Worm (Caenorhabditis elegans) whole organism, L2 larva: ENCODE data around the gene suf-1.
A peak's percentile ranks its signal among the peaks of the same experiment; 100 is the strongest.

Experiments used
- C34F6.9 ChIP-seq: fragments of 150-350 bp; optimal IDR thresholded peaks from 2 replicates; lab custom pipeline; 2014; ENCODE audit warnings: missing biosample characterization, missing genetic modification characterization
- F13H6.1 ChIP-seq: sonication (generic microtip); optimal IDR thresholded peaks from 2 replicates; lab custom pipeline; 2016; ENCODE audit warnings: missing genetic modification characterization, missing compliant biosample characterization
- R02D3.7 ChIP-seq: fragments of 150-350 bp; optimal IDR thresholded peaks from 2 replicates; lab custom pipeline; 2014; ENCODE audit warnings: missing biosample characterization, missing genetic modification characterization
- Y55F3AM.14 ChIP-seq: fragments of 200-800 bp; sonication (Bioruptor generic); optimal IDR thresholded peaks from 2 replicates; lab custom pipeline; 2018; ENCODE audit warnings: mild to moderate bottlenecking, missing genetic modification characterization, missing compliant biosample characterization
- ZK546.5 ChIP-seq: sonication (generic microtip); optimal IDR thresholded peaks from 2 replicates; lab custom pipeline; 2017; ENCODE audit warnings: missing biosample characterization, missing genetic modification characterization
- alr-1 ChIP-seq: fragments of 150-350 bp; optimal IDR thresholded peaks from 2 replicates; lab custom pipeline; 2014; ENCODE audit warnings: missing biosample characterization, missing genetic modification characterization
- aly-2 ChIP-seq: fragments of 150-350 bp; optimal IDR thresholded peaks from 2 replicates; lab custom pipeline; 2014; ENCODE audit warnings: missing biosample characterization, missing genetic modification characterization
- ama-1 ChIP-seq: fragments of 150-350 bp; optimal IDR thresholded peaks from 2 replicates; lab custom pipeline; 2018; ENCODE audit warnings: inconsistent platforms
- blmp-1 ChIP-seq: sonication (generic microtip); optimal IDR thresholded peaks from 2 replicates; lab custom pipeline; 2017; ENCODE audit warnings: missing genetic modification characterization, mild to moderate bottlenecking, missing compliant biosample characterization, antibody characterized with exemption, moderate library complexity; ENCODE audit not compliant: insufficient read depth
- ceh-16 ChIP-seq: fragments of 150-350 bp; optimal IDR thresholded peaks from 2 replicates; lab custom pipeline; 2014; ENCODE audit warnings: missing biosample characterization, missing genetic modification characterization
- ceh-82 ChIP-seq: fragments of 150-350 bp; optimal IDR thresholded peaks from 2 replicates; lab custom pipeline; 2014; ENCODE audit warnings: missing biosample characterization, missing genetic modification characterization
- crh-2 ChIP-seq: sonication (generic microtip); optimal IDR thresholded peaks from 2 replicates; lab custom pipeline; 2017; ENCODE audit warnings: missing biosample characterization, missing genetic modification characterization
- dmd-4 ChIP-seq: sonication (generic microtip); optimal IDR thresholded peaks from 2 replicates; lab custom pipeline; 2017; ENCODE audit warnings: missing biosample characterization, missing genetic modification characterization
- egl-27 ChIP-seq: sonication (generic microtip); optimal IDR thresholded peaks from 3 replicates; lab custom pipeline; 2017; ENCODE audit warnings: missing biosample characterization, missing genetic modification reagents, missing genetic modification characterization
- elt-1 ChIP-seq: fragments of 150-350 bp; optimal IDR thresholded peaks from 2 replicates; lab custom pipeline; 2014; ENCODE audit warnings: missing biosample characterization, missing genetic modification characterization
- elt-3 ChIP-seq: sonication (generic microtip); optimal IDR thresholded peaks from 2 replicates; lab custom pipeline; 2017; ENCODE audit warnings: missing biosample characterization, missing genetic modification characterization
- fos-1 ChIP-seq: fragments of 150-350 bp; optimal IDR thresholded peaks from 2 replicates; lab custom pipeline; 2014; ENCODE audit warnings: missing biosample characterization, missing genetic modification characterization
- gmeb-1 ChIP-seq: fragments of 150-350 bp; optimal IDR thresholded peaks from 2 replicates; lab custom pipeline; 2014; ENCODE audit warnings: missing biosample characterization, missing genetic modification characterization
- lin-11 ChIP-seq: fragments of 150-350 bp; sonication (generic microtip); optimal IDR thresholded peaks from 2 replicates; lab custom pipeline; 2014; ENCODE audit warnings: missing biosample characterization, missing genetic modification characterization, inconsistent platforms, mixed read lengths
- lin-13 ChIP-seq: fragments of 150-350 bp; optimal IDR thresholded peaks from 2 replicates; lab custom pipeline; 2014; ENCODE audit warnings: missing biosample characterization, missing genetic modification reagents, missing genetic modification characterization
- lin-39 ChIP-seq: fragments of 150-350 bp; optimal IDR thresholded peaks from 2 replicates; lab custom pipeline; 2014; ENCODE audit warnings: missing biosample characterization, missing genetic modification reagents, missing genetic modification characterization
- lsy-2 ChIP-seq, 2 experiments: fragments of 150-350 bp in 1 of 2; sonication (generic microtip) in 1 of 2; optimal IDR thresholded peaks; 2 replicates each; lab custom pipeline; 2014 to 2017; ENCODE audit warnings: missing biosample characterization in 2 of 2, missing genetic modification characterization in 2 of 2
- mab-5 ChIP-seq: fragments of 150-350 bp; optimal IDR thresholded peaks from 2 replicates; lab custom pipeline; 2014; ENCODE audit warnings: missing biosample characterization, missing genetic modification characterization
- mbf-1 ChIP-seq: sonication (generic microtip); optimal IDR thresholded peaks from 2 replicates; lab custom pipeline; 2017; ENCODE audit warnings: missing biosample characterization, missing genetic modification characterization
- mdl-1 ChIP-seq, 2 experiments: fragments of 150-350 bp in 1 of 2; sonication (generic microtip) in 1 of 2; optimal IDR thresholded peaks; 2 replicates each; lab custom pipeline; 2017; ENCODE audit warnings: missing biosample characterization in 2 of 2, missing genetic modification characterization in 2 of 2
- nhr-10 ChIP-seq: sonication (generic microtip); optimal IDR thresholded peaks from 2 replicates; lab custom pipeline; 2017; ENCODE audit warnings: missing biosample characterization, missing genetic modification characterization
- nhr-11 ChIP-seq: fragments of 150-350 bp; optimal IDR thresholded peaks from 2 replicates; lab custom pipeline; 2014; ENCODE audit warnings: missing biosample characterization, missing genetic modification characterization
- nhr-12 ChIP-seq: fragments of 150-350 bp; optimal IDR thresholded peaks from 2 replicates; lab custom pipeline; 2014; ENCODE audit warnings: missing biosample characterization, missing genetic modification characterization
- nhr-21 ChIP-seq: fragments of 150-350 bp; optimal IDR thresholded peaks from 2 replicates; lab custom pipeline; 2014; ENCODE audit warnings: missing biosample characterization, missing genetic modification characterization
- nhr-23 ChIP-seq: fragments of 150-350 bp; optimal IDR thresholded peaks from 2 replicates; lab custom pipeline; 2014; ENCODE audit warnings: missing biosample characterization, missing genetic modification reagents, missing genetic modification characterization
- nhr-237 ChIP-seq: fragments of 150-350 bp; optimal IDR thresholded peaks from 2 replicates; lab custom pipeline; 2014; ENCODE audit warnings: missing biosample characterization, missing genetic modification characterization
- nhr-25 ChIP-seq: fragments of 150-350 bp; sonication (generic microtip); optimal IDR thresholded peaks from 3 replicates; lab custom pipeline; 2014; ENCODE audit warnings: missing biosample characterization, missing genetic modification characterization
- nhr-77 ChIP-seq: fragments of 150-350 bp; optimal IDR thresholded peaks from 2 replicates; lab custom pipeline; 2014; ENCODE audit warnings: missing biosample characterization, missing genetic modification characterization
- peb-1 ChIP-seq: fragments of 150-350 bp; optimal IDR thresholded peaks from 2 replicates; lab custom pipeline; 2014; ENCODE audit warnings: missing biosample characterization, missing genetic modification characterization
- sem-4 ChIP-seq: fragments of 150-350 bp; optimal IDR thresholded peaks from 2 replicates; lab custom pipeline; 2014; ENCODE audit warnings: missing biosample characterization, missing genetic modification reagents, missing genetic modification characterization
- sma-3 ChIP-seq: sonication (generic microtip); optimal IDR thresholded peaks from 2 replicates; lab custom pipeline; 2016; ENCODE audit warnings: missing genetic modification reagents, missing genetic modification characterization, missing compliant biosample characterization
- sma-9 ChIP-seq, 2 experiments: fragments of 150-350 bp in 1 of 2; sonication (generic microtip) in 1 of 2; optimal IDR thresholded peaks; 2 replicates each; lab custom pipeline; 2014 to 2016; ENCODE audit warnings: missing genetic modification characterization in 2 of 2, mild to moderate bottlenecking in 1 of 2, missing biosample characterization in 1 of 2, missing compliant biosample characterization in 1 of 2, missing genetic modification reagents in 1 of 2, moderate library complexity in 1 of 2
- snpc-4 ChIP-seq: fragments of 150-350 bp; optimal IDR thresholded peaks from 2 replicates; lab custom pipeline; 2014; ENCODE audit warnings: missing biosample characterization, missing genetic modification characterization
- unc-39 ChIP-seq: fragments of 150-350 bp; optimal IDR thresholded peaks from 2 replicates; lab custom pipeline; 2014; ENCODE audit warnings: missing biosample characterization, missing genetic modification characterization
- unc-55 ChIP-seq: fragments of 150-350 bp; sonication (generic microtip); optimal IDR thresholded peaks from 3 replicates; lab custom pipeline; 2014; ENCODE audit warnings: missing biosample characterization, missing genetic modification reagents, missing genetic modification characterization
- unc-62 ChIP-seq: fragments of 150-350 bp; optimal IDR thresholded peaks from 2 replicates; lab custom pipeline; 2014; ENCODE audit warnings: missing biosample characterization, missing genetic modification reagents, missing genetic modification characterization
- zag-1 ChIP-seq: fragments of 150-350 bp; optimal IDR thresholded peaks from 2 replicates; lab custom pipeline; 2014; ENCODE audit warnings: missing biosample characterization, missing genetic modification characterization
- ztf-1 ChIP-seq: fragments of 200-800 bp; sonication (Bioruptor generic); conservative IDR thresholded peaks from 2 replicates; pipeline ENCODE4 v1.3.6; 2022; ENCODE audit warnings: missing genetic modification characterization, missing compliant biosample characterization
- ztf-11 ChIP-seq: sonication (generic microtip); optimal IDR thresholded peaks from 2 replicates; lab custom pipeline; 2017; ENCODE audit warnings: missing biosample characterization, missing genetic modification characterization
- ztf-4 ChIP-seq: fragments of 150-350 bp; optimal IDR thresholded peaks from 2 replicates; lab custom pipeline; 2014; ENCODE audit warnings: missing biosample characterization, missing genetic modification characterization

Gene suf-1

DNA sequence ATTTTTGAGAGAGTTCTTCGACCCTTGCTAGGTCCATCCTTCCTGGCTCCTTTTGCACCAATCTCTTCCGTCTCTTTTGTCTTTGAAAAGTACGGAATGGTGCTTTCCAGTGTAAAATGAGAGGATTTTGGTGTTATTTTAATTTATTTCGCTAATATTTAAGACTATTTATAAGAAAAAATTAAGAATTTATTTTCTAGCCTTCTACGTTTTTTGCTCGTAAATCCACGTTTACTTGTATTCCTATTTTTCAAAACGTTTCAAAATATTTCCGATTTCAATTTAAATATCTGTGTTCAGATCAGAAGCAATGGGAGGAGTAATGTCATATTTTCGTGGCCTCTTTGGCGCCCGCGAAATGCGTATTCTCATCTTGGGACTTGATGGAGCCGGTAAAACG lies 21.9 kb upstream of the suf-1 start, which contains the start of gene arl-1:
TSS of gene arl-1 (plus strand) at position 301 of the 400 bp plus-strand sequence.
- TF ChIP-seq blmp-1 = no peak
- TF ChIP-seq R02D3.7 (tag; lab: Kevin White, UChicago) = no peak
- TF ChIP-seq elt-1 = no peak
- no peak for TF ChIP-seq zag-1 (tag; lab: Kevin White, UChicago)
- TF ChIP-seq ceh-82 (tag; lab: Kevin White, UChicago) = no peak
- no peak for TF ChIP-seq nhr-23 (tag; lab: Kevin White, UChicago)
- TF ChIP-seq sem-4 = no peak
- no peak for TF ChIP-seq alr-1 (tag; lab: Kevin White, UChicago)
- TF ChIP-seq nhr-10 (tag; lab: Kevin White, UChicago) = no peak
- no peak for TF ChIP-seq ceh-16 (tag; lab: Kevin White, UChicago)
- TF ChIP-seq lsy-2 (tag; optimal IDR thresholded peaks at IDR 0.05; lab: Kevin White, UChicago) = no peak
- no peak for TF ChIP-seq nhr-21
- no peak for TF ChIP-seq egl-27
- TF ChIP-seq nhr-11 (tag; lab: Kevin White, UChicago) = no peak
- TF ChIP-seq unc-39 (tag; lab: Kevin White, UChicago) = no peak
- no peak for TF ChIP-seq snpc-4 (tag; lab: Kevin White, UChicago)
- TF ChIP-seq crh-2 (tag; lab: Kevin White, UChicago) = no peak
- TF ChIP-seq nhr-77 (tag; lab: Kevin White, UChicago) = no peak
- TF ChIP-seq unc-62 (GFP tag; lab: Kevin White, UChicago) = no peak
- TF ChIP-seq ztf-1 (GFP tag; lab: Robert Waterston, UW) = no peak

DNA sequence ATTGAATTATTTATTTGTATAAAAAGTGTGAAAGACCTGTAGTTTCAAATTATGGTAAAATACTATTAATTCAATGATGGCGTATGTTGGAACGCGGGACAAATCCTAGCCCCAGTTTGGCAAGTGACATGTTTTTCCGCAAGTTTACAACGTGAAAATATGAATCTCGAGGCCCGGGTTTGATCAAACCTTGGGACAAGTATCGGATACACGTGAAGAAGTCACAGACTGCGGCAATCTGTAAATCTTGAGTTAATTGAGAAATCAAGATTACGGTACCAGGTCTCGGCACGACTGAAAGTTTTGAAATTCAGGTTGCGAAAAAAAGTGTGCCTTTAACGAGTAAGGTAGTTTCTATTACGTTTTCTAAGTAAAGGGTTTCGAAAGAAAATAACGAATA lies 20.6 kb upstream of the suf-1 start:
- no peak for TF ChIP-seq elt-1
- TF ChIP-seq sma-9 (GFP tag; optimal IDR thresholded peaks at IDR 0.05; lab: Kevin White, UChicago) = no peak
- no peak for TF ChIP-seq sma-9 (tag; optimal IDR thresholded peaks at IDR 0.05; lab: Kevin White, UChicago)
- TF ChIP-seq ama-1 = no peak
- no peak for TF ChIP-seq fos-1
- TF ChIP-seq lsy-2 (tag; optimal IDR thresholded peaks at IDR 0.05; lab: Kevin White, UChicago) = no peak
- no peak for TF ChIP-seq nhr-10 (tag; lab: Kevin White, UChicago)
- no peak for TF ChIP-seq sma-3 (GFP tag; lab: Kevin White, UChicago)
- no peak for TF ChIP-seq nhr-23 (tag; lab: Kevin White, UChicago)
- TF ChIP-seq blmp-1 = no peak
- TF ChIP-seq ztf-11 (tag; lab: Kevin White, UChicago) = no peak
- TF ChIP-seq ztf-4 = no peak
- TF ChIP-seq unc-39 (tag; lab: Kevin White, UChicago) = no peak
- no peak for TF ChIP-seq gmeb-1 (tag; lab: Kevin White, UChicago)
- TF ChIP-seq unc-55 = no peak
- TF ChIP-seq crh-2 (tag; lab: Kevin White, UChicago) = no peak
- TF ChIP-seq ceh-16 (tag; lab: Kevin White, UChicago) = no peak
- TF ChIP-seq zag-1 (tag; lab: Kevin White, UChicago) = no peak
- no peak for TF ChIP-seq nhr-25 (tag; lab: Kevin White, UChicago)
- no peak for TF ChIP-seq unc-62 (GFP tag; lab: Kevin White, UChicago)
- no peak for TF ChIP-seq lin-13 (GFP tag; lab: Kevin White, UChicago)
- TF ChIP-seq, all 48 proteins: peak for 0

DNA sequence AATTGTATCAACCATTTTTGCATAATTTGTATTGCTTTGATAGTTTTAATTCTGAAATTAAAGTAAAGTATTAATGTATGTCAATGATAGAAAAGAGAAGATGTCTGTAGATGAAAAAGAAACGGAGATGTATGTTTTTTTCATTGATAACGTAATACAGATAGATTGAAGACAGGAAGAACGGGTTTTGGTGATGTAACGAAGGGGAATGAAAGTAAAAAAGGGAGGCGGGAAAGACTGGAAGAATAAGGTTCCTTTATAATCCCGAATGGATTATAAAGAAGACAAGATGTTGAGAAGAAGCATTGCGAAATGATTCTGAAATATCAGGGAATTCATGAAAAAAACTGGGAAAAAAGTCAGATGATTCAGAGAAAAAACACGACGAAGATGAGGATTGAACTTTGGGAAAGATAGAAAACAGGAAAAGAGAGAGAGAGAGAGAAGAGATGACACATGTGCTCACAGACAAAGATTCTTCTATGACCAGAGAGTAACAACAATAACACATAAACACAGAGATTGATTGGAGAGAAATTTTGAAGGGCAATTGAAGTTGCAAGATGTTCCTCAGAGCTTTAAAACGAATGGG lies 18.5 kb upstream of the suf-1 start, which contains the start of gene F54C9.11:
TSS of gene F54C9.11 (minus strand) at position 51 of the 592 bp plus-strand sequence.
- no peak for TF ChIP-seq ZK546.5
- peak; percentile 15 for TF ChIP-seq zag-1 (tag; lab: Kevin White, UChicago)
- TF ChIP-seq lsy-2 (tag; optimal IDR thresholded peaks at IDR 0.05; lab: Kevin White, UChicago) = peak in 1 of 2 experiments; percentile 57
- no peak for TF ChIP-seq unc-39 (tag; lab: Kevin White, UChicago)
- TF ChIP-seq mdl-1 (tag; optimal IDR thresholded peaks at IDR 0.05; lab: Kevin White, UChicago) = no peak
- TF ChIP-seq ceh-16 (tag; lab: Kevin White, UChicago) = no peak
- TF ChIP-seq gmeb-1 (tag; lab: Kevin White, UChicago) = no peak
- no peak for TF ChIP-seq snpc-4 (tag; lab: Kevin White, UChicago)
- no peak for TF ChIP-seq unc-62 (GFP tag; lab: Kevin White, UChicago)
- no peak for TF ChIP-seq aly-2
- TF ChIP-seq ceh-82 (tag; lab: Kevin White, UChicago) = no peak
- TF ChIP-seq nhr-11 (tag; lab: Kevin White, UChicago) = no peak
- no peak for TF ChIP-seq lin-39 (tag; lab: Kevin White, UChicago)
- no peak for TF ChIP-seq Y55F3AM.14 (GFP tag; lab: Kevin White, UChicago)
- TF ChIP-seq ama-1 = no peak
- peak; percentile 90 for TF ChIP-seq unc-55
- TF ChIP-seq sma-3 (GFP tag; lab: Kevin White, UChicago) = no peak
- no peak for TF ChIP-seq nhr-77 (tag; lab: Kevin White, UChicago)
- no peak for TF ChIP-seq lin-11 (tag; lab: Kevin White, UChicago)
- no peak for TF ChIP-seq nhr-10 (tag; lab: Kevin White, UChicago)
- no peak for TF ChIP-seq elt-3 (tag; lab: Kevin White, UChicago)
- TF ChIP-seq mab-5 (tag; lab: Kevin White, UChicago) = no peak
- no peak for TF ChIP-seq blmp-1
- no peak for TF ChIP-seq mbf-1
- peak; percentile 73 for TF ChIP-seq C34F6.9 (tag; lab: Kevin White, UChicago)
- TF ChIP-seq elt-1 = no peak
- no peak for TF ChIP-seq peb-1 (tag; lab: Kevin White, UChicago)
- no peak for TF ChIP-seq dmd-4 (tag; lab: Kevin White, UChicago)
- TF ChIP-seq nhr-237 (tag; lab: Kevin White, UChicago) = no peak
- no peak for TF ChIP-seq nhr-12 (tag; lab: Kevin White, UChicago)
- TF ChIP-seq F13H6.1 (tag; lab: Kevin White, UChicago) = no peak
- peak; percentile 24 for TF ChIP-seq lin-13 (GFP tag; lab: Kevin White, UChicago)
- TF ChIP-seq sem-4 = peak; percentile 68
- TF ChIP-seq nhr-23 (tag; lab: Kevin White, UChicago) = no peak
- peak; percentile 41 for TF ChIP-seq sma-9 (GFP tag; optimal IDR thresholded peaks at IDR 0.05; lab: Kevin White, UChicago)
- TF ChIP-seq sma-9 (tag; optimal IDR thresholded peaks at IDR 0.05; lab: Kevin White, UChicago) = no peak
